Worm (Caenorhabditis elegans) whole organism, dauer: ENCODE measurements around the gene ins-1.

ENCODE experiments used
- unc-62 ChIP-seq: sonication (generic microtip); optimal IDR thresholded peaks from 2 replicates; lab custom pipeline; 2017; ENCODE audit warnings: missing biosample characterization, missing genetic modification reagents, missing genetic modification characterization

Gene ins-1

DNA sequence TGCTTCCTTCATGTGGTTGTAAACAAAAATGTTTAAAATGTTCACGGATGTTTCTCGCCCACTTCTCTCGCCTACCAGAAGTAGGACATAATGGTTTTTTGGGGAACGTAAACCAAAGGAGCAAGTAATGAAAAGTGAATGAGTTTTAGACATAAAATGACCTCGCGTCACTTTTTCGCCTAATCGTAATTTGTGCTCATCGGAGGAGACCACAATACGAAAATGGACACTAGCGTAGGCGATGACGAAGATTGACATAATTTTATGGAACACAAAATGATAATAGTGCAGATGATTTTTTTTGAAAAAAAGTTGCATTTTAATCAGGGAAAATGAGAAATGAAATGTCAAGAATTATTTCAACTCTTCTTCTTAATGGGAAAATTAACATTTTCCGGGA, 32.2 kb downstream of the ins-1 start:
- TF ChIP-seq unc-62 (GFP tag; lab: Kevin White, UChicago) = no peak

DNA sequence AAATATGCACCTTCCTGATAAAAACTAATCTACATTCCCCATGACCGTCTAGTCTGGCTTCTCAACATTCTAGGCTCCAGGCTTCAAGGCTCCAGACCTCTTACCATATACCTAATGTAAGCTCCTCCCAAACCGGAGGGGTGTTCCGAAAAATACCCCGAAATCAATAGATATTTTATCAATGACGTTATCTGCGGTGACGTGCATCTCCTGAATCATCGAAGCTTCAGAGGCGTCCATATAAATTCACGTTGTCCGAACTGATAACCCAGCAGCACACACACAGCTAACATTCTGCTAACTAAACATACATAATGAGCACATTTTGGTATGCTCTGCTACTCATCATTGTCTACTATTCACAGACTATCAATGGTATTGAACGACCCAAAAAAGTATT, 33.0 kb downstream of the ins-1 start, which contains the start of gene ugt-44:
Gene ugt-44, plus strand, starts transcription at position 248 of the 400 bp plus-strand sequence.
- TF ChIP-seq unc-62 (GFP tag; lab: Kevin White, UChicago) = no peak

DNA sequence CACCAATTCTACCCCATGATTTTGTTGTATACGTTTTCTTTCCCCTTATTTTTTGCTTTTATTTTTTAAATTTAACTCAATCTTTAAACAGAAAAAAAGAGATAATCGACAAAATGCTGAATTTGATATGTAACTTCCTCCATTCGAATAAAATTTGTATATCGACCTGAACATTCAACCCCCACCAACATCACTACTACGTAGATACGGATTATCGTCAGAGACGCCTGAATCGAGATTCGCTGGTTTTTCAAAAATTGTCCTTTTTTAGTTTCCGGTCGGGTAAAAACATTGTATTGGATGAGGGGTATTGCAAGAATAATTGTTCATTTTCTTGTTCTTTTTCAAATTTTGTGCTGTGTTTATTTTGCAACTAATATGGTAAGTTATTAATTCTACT, 36.0 kb downstream of the ins-1 start, which contains the start of gene bgnt-1.1:
Gene bgnt-1.1, plus strand, starts transcription at position 301 of the 400 bp plus-strand sequence.
- no peak for TF ChIP-seq unc-62 (GFP tag; lab: Kevin White, UChicago)

DNA sequence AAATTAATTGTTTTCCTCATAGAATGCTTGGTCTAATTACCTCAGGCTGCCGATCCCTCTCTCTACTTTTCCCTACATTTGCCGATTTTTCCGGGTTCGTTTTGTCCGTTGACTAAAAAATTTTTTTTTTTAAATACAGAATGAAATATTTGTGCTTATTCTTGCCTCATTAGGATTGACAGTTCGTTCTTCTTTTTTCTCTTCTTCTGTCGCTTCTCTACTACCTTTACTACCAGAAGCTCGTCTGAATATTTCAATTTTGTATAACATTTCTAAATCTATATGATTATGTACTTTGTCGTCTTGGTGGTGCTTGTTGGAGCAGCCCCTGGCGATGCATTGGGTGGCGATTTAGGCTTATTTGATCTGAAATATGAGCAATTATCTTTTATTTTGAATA, 38.7 kb downstream of the ins-1 start:
- TF ChIP-seq unc-62 (GFP tag; lab: Kevin White, UChicago) = no peak

DNA sequence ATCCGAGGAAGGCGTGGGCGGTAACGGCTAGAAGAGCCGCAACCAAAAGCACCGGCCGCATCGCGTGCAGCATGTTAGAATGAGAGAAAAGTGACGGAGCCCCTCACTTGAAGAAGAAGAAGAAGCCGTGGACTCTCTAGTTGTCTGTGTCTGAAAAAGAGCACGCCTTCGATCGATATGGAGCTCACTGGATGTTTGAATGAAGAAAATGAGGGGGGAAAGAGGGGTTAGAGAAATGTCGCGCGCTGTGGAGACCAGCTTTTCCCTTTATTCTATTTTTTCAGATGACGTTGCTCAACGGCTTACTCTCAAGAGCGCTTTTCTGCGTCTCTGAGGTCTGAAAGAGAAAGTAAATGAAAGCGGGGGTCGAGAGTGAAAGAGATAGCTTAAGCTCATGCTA, 45.2 kb downstream of the ins-1 start, which contains the start of gene egl-21:
Gene egl-21, minus strand, starts transcription at position 150 of the 400 bp plus-strand sequence.
- no peak for TF ChIP-seq unc-62 (GFP tag; lab: Kevin White, UChicago)

DNA sequence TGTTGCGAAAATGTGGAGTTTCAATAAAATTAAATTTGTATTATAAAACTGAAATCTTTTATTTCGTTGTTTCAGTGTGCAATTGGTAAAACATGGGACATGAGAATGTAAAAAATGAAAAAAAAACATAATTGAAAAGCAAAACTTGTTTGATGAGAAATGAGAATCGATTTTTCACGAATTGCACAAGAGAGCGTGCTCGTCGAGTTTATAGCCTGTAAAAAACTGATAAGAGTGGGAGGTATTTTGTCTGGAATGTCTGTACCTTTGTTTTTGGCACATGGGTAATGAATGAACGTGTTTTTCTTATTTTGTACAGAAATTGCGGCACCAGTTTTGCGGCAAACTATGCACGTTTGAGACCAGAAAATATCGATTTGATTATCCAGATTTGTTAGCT, 46.1 kb downstream of the ins-1 start:
- no peak for TF ChIP-seq unc-62 (GFP tag; lab: Kevin White, UChicago)

DNA sequence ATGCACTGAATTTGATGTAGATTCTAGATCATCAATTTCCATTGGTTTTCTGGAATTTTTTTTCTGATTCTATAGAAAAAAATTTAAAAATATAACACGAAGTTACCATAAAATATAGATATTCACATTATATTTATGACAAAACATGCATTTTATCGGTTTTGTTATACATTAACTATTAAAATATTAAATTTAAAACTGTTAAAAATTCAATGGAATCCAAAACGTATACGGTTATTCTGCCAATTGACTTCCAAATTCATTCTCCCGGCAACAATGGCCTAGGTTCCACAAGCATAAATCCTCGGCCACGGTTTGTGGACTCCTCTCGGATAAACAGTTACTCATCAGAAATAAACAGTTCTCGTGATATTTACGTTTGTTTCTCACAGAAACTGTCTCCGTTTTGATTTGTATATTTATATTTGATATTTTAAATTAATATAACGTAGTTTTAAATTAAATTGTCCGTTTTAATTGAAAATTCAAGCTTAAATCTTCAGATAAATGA, 47.2 kb downstream of the ins-1 start, which contains the start of the genes F01D4.5 and ced-5:
Gene F01D4.5, minus strand, starts transcription at position 51 of the 511 bp plus-strand sequence.
Gene ced-5, plus strand, starts transcription at position 504 of the 511 bp plus-strand sequence.
- no peak for TF ChIP-seq unc-62 (GFP tag; lab: Kevin White, UChicago)
